Worm (Caenorhabditis elegans) whole organism, early embryonic: ENCODE data around the gene srab-14.

ENCODE experiments used
- ama-1 ChIP-seq: fragments of 150-350 bp; optimal IDR thresholded peaks from 2 replicates; lab custom pipeline; 2014
- ceh-13 ChIP-seq: fragments of 200-800 bp; sonication (Bioruptor generic); optimal IDR thresholded peaks from 2 replicates; lab custom pipeline; 2018; ENCODE audit warnings: mild to moderate bottlenecking, missing genetic modification characterization, missing compliant biosample characterization
- pes-1 ChIP-seq: fragments of 200-800 bp; sonication (Bioruptor generic); IDR thresholded peaks from 2 replicates; pipeline ENCODE4 v1.3.6; 2022; ENCODE audit warnings: missing genetic modification reagents, missing genetic modification characterization, missing compliant biosample characterization
- sea-1 ChIP-seq: fragments of 200-800 bp; sonication (Bioruptor generic); conservative IDR thresholded peaks from 2 replicates; pipeline ENCODE4 v1.3.6; 2022; ENCODE audit warnings: missing genetic modification characterization, missing compliant biosample characterization

- TF ChIP-seq pes-1 (GFP tag; lab: Robert Waterston, UW), result no peak
- TF ChIP-seq ama-1 (lab: Kevin White, UChicago), result no peak
- no peak for TF ChIP-seq sea-1 (GFP tag; lab: Robert Waterston, UW)
- TF ChIP-seq ceh-13 (GFP tag; lab: Kevin White, UChicago), result no peak
Observed at ce11 chrII:7465519-7465918, 33.8 kb downstream of the srab-14 start, which contains the start of gene sro-1.
